Fruit fly (Drosophila melanogaster) whole organism, embryonic: ENCODE results near the gene hkb.
A peak's percentile ranks its signal among the peaks of the same experiment; 100 is the strongest.

Source experiments
- CG10267 ChIP-seq: fragments of 200-800 bp; sonication (Bioruptor generic); optimal IDR thresholded peaks from 2 replicates; lab custom pipeline; 2018; ENCODE audit warnings: missing biosample characterization, mild to moderate bottlenecking, missing genetic modification characterization, moderate library complexity
- CG11085 ChIP-seq: fragments of 200-800 bp; sonication (Bioruptor generic); IDR thresholded peaks from 2 replicates; pipeline ENCODE4 v1.3.6; 2022; ENCODE audit warnings: missing biosample characterization, missing genetic modification characterization
- CG12391 ChIP-seq: fragments of 200-800 bp; sonication (Bioruptor generic); optimal IDR thresholded peaks from 3 replicates; lab custom pipeline; 2018; ENCODE audit warnings: missing biosample characterization, mild to moderate bottlenecking, missing genetic modification characterization, moderate library complexity
- CG13624 ChIP-seq: fragments of 200-800 bp; sonication (Bioruptor generic); optimal IDR thresholded peaks from 2 replicates; lab custom pipeline; 2016; ENCODE audit warnings: missing biosample characterization, missing genetic modification characterization
- CG14667 ChIP-seq: fragments of 200-800 bp; sonication (Bioruptor generic); IDR thresholded peaks from 2 replicates; pipeline ENCODE4 v1.3.6; 2022; ENCODE audit warnings: missing biosample characterization, missing genetic modification characterization
- CG17186 ChIP-seq: fragments of 200-800 bp; sonication (Bioruptor generic); optimal IDR thresholded peaks from 3 replicates; lab custom pipeline; 2017; ENCODE audit warnings: missing biosample characterization, missing genetic modification reagents, missing genetic modification characterization
- CG1832 ChIP-seq: fragments of 200-800 bp; sonication (Bioruptor generic); optimal IDR thresholded peaks from 2 replicates; lab custom pipeline; 2017; ENCODE audit warnings: missing biosample characterization, mild to moderate bottlenecking, missing genetic modification characterization, inconsistent platforms
- CG2116 ChIP-seq: fragments of 200-800 bp; sonication (Bioruptor generic); optimal IDR thresholded peaks from 3 replicates; lab custom pipeline; 2018; ENCODE audit warnings: missing biosample characterization, mild to moderate bottlenecking, missing genetic modification characterization
- CG2199 ChIP-seq: fragments of 200-800 bp; sonication (Bioruptor generic); IDR thresholded peaks from 3 replicates; pipeline ENCODE4 v1.3.6; 2022; ENCODE audit warnings: missing biosample characterization, missing genetic modification characterization
- CG31441 ChIP-seq: fragments of 200-800 bp; sonication (Bioruptor generic); IDR thresholded peaks from 2 replicates; pipeline ENCODE4 v1.3.6; 2022; ENCODE audit warnings: missing biosample characterization, missing genetic modification characterization
- CG34224 ChIP-seq: fragments of 200-800 bp; sonication (Bioruptor generic); IDR thresholded peaks from 3 replicates; pipeline ENCODE4 v1.3.6; 2022; ENCODE audit warnings: missing biosample characterization, missing genetic modification characterization; ENCODE audit not compliant: partially characterized antibody
- CG3838 ChIP-seq: fragments of 200-800 bp; sonication (Bioruptor generic); optimal IDR thresholded peaks from 3 replicates; lab custom pipeline; 2016; ENCODE audit warnings: missing biosample characterization, missing genetic modification characterization
- CG6765 ChIP-seq: fragments of 200-800 bp; sonication (Bioruptor generic); optimal IDR thresholded peaks from 3 replicates; lab custom pipeline; 2017; ENCODE audit warnings: missing biosample characterization, mild to moderate bottlenecking, missing genetic modification characterization
- CG7357 ChIP-seq: fragments of 200-800 bp; sonication (Bioruptor generic); IDR thresholded peaks from 3 replicates; pipeline ENCODE4 v1.3.6; 2022; ENCODE audit warnings: missing biosample characterization, missing genetic modification characterization
- CG7786 ChIP-seq: fragments of 200-800 bp; sonication (Bioruptor generic); optimal IDR thresholded peaks from 2 replicates; lab custom pipeline; 2016; ENCODE audit warnings: missing biosample characterization, missing genetic modification characterization
- CG8359 ChIP-seq: fragments of 200-800 bp; sonication (Bioruptor generic); optimal IDR thresholded peaks from 2 replicates; lab custom pipeline; 2017; ENCODE audit warnings: missing biosample characterization, mild to moderate bottlenecking, missing genetic modification characterization, borderline replicate concordance
- CG8924 ChIP-seq: fragments of 200-800 bp; optimal IDR thresholded peaks from 3 replicates; lab custom pipeline; 2019; ENCODE audit warnings: missing biosample characterization, mild to moderate bottlenecking, missing genetic modification characterization, moderate library complexity
- D ChIP-seq, 2 experiments: fragments of 200-800 bp in 1 of 2; fragments of >200 bp in 1 of 2; sonication (Bioruptor generic) in 1 of 2; optimal IDR thresholded peaks; 2 replicates in 1 of 2; 3 replicates in 1 of 2; lab custom pipeline; 2017; ENCODE audit warnings: mild to moderate bottlenecking in 1 of 2, missing biosample characterization in 1 of 2, missing genetic modification characterization in 1 of 2, missing genetic modification reagents in 1 of 2
- Doc3 ChIP-seq: fragments of 200-800 bp; sonication (Bioruptor generic); IDR thresholded peaks from 3 replicates; pipeline ENCODE4 v1.3.6; 2022; ENCODE audit warnings: missing biosample characterization, missing genetic modification characterization; ENCODE audit not compliant: partially characterized antibody
- Ets65A ChIP-seq: fragments of 200-800 bp; sonication (Bioruptor generic); peaks from one replicate; lab custom pipeline; 2016; ENCODE audit warnings: missing biosample characterization, missing genetic modification characterization
- Fer1 ChIP-seq: fragments of 200-800 bp; sonication (Bioruptor generic); optimal IDR thresholded peaks from 2 replicates; lab custom pipeline; 2017; ENCODE audit warnings: missing biosample characterization, mild to moderate bottlenecking, missing genetic modification characterization
- Gug ChIP-seq: fragments of 200-800 bp; sonication (Bioruptor generic); IDR thresholded peaks from 4 replicates; pipeline ENCODE4 v1.3.6; 2022; ENCODE audit warnings: missing biosample characterization, missing genetic modification characterization
- HLH4C ChIP-seq: fragments of 200-800 bp; sonication (Bioruptor generic); IDR thresholded peaks from 3 replicates; pipeline ENCODE4 v1.3.6; 2022; ENCODE audit warnings: missing biosample characterization, missing genetic modification characterization; ENCODE audit not compliant: partially characterized antibody
- Hey ChIP-seq: fragments of 200-800 bp; sonication (Bioruptor generic); optimal IDR thresholded peaks from 3 replicates; lab custom pipeline; 2018; ENCODE audit warnings: missing biosample characterization, mild to moderate bottlenecking, missing genetic modification characterization
- HmgD ChIP-seq: fragments of 200-800 bp; sonication (Bioruptor generic); optimal IDR thresholded peaks from 3 replicates; lab custom pipeline; 2016; ENCODE audit warnings: missing biosample characterization, missing genetic modification characterization
- Lhr ChIP-seq: fragments of 200-800 bp; sonication (Bioruptor generic); optimal IDR thresholded peaks from 3 replicates; lab custom pipeline; 2017; ENCODE audit warnings: mild to moderate bottlenecking, missing biosample characterization, missing genetic modification reagents, missing genetic modification characterization
- Nf-YA ChIP-seq: fragments of 200-800 bp; sonication (Bioruptor generic); IDR thresholded peaks from 2 replicates; pipeline ENCODE4 v1.3.6; 2022; ENCODE audit warnings: missing biosample characterization, missing genetic modification characterization
- Nf-YC ChIP-seq: fragments of 200-800 bp; optimal IDR thresholded peaks from 3 replicates; lab custom pipeline; 2019; ENCODE audit warnings: missing biosample characterization, mild to moderate bottlenecking, missing genetic modification characterization, moderate library complexity
- Poxn ChIP-seq: fragments of 200-800 bp; sonication (Bioruptor generic); IDR thresholded peaks from 2 replicates; pipeline ENCODE4 v1.3.6; 2022; ENCODE audit warnings: missing biosample characterization, missing genetic modification characterization
- Rx ChIP-seq: fragments of 200-800 bp; sonication (Bioruptor generic); IDR thresholded peaks from 2 replicates; pipeline ENCODE4 v1.3.6; 2022; ENCODE audit warnings: missing biosample characterization, missing genetic modification characterization
- YL-1 ChIP-seq: fragments of 200-800 bp; sonication (Bioruptor generic); optimal IDR thresholded peaks from 3 replicates; lab custom pipeline; 2017; ENCODE audit warnings: missing biosample characterization, mild to moderate bottlenecking, missing genetic modification characterization
- bbx ChIP-seq: fragments of 200-800 bp; sonication (Bioruptor generic); IDR thresholded peaks from 2 replicates; pipeline ENCODE4 v1.3.6; 2022; ENCODE audit warnings: missing biosample characterization, missing genetic modification characterization; ENCODE audit not compliant: partially characterized antibody
- bsh ChIP-seq, 2 experiments: fragments of 200-800 bp; sonication (Bioruptor generic); optimal IDR thresholded peaks; 2 replicates each; lab custom pipeline; 2017 to 2018; ENCODE audit warnings: mild to moderate bottlenecking in 2 of 2, missing biosample characterization in 2 of 2, missing genetic modification characterization in 2 of 2, moderate library complexity in 1 of 2
- ci ChIP-seq: fragments of 200-800 bp; sonication (Bioruptor generic); IDR thresholded peaks from 3 replicates; pipeline ENCODE4 v1.3.6; 2022; ENCODE audit warnings: missing biosample characterization, missing genetic modification characterization
- dmrt11E ChIP-seq: fragments of 200-800 bp; sonication (Bioruptor generic); optimal IDR thresholded peaks from 3 replicates; lab custom pipeline; 2018; ENCODE audit warnings: missing biosample characterization, mild to moderate bottlenecking, missing genetic modification characterization, moderate library complexity
- dysf ChIP-seq: fragments of 200-800 bp; sonication (Bioruptor generic); IDR thresholded peaks from 3 replicates; pipeline ENCODE4 v1.3.6; 2022; ENCODE audit warnings: missing biosample characterization, missing genetic modification characterization
- esg ChIP-seq: fragments of 200-800 bp; sonication (Bioruptor generic); conservative IDR thresholded peaks from 2 replicates; pipeline ENCODE4 v1.3.6; 2022; ENCODE audit warnings: missing biosample characterization, missing genetic modification characterization
- fd96Cb ChIP-seq: fragments of 200-800 bp; sonication (Bioruptor generic); optimal IDR thresholded peaks from 2 replicates; lab custom pipeline; 2018; ENCODE audit warnings: missing biosample characterization, mild to moderate bottlenecking, missing genetic modification characterization, moderate library complexity
- gt ChIP-seq: fragments of 200-800 bp; sonication (Bioruptor generic); IDR thresholded peaks from 2 replicates; pipeline ENCODE4 v1.3.6; 2022; ENCODE audit warnings: missing biosample characterization, missing genetic modification characterization
- hkb ChIP-seq, 2 experiments: fragments of 200-800 bp in 1 of 2; fragments of >200 bp in 1 of 2; sonication (Bioruptor generic) in 1 of 2; IDR thresholded peaks in 1 of 2; optimal IDR thresholded peaks in 1 of 2; 2 replicates each; pipeline versions ENCODE4 v1.3.6 to Lab custom; 2017 to 2022; ENCODE audit warnings: missing biosample characterization in 1 of 2, missing genetic modification characterization in 1 of 2
- lmd ChIP-seq: fragments of 200-800 bp; sonication (Bioruptor generic); IDR thresholded peaks from 2 replicates; pipeline ENCODE4 v1.3.6; 2022; ENCODE audit warnings: missing biosample characterization, missing genetic modification characterization
- maf-S ChIP-seq: fragments of 200-800 bp; sonication (Bioruptor generic); optimal IDR thresholded peaks from 2 replicates; lab custom pipeline; 2016; ENCODE audit warnings: missing biosample characterization, missing genetic modification characterization
- mld ChIP-seq: fragments of 200-800 bp; sonication (Bioruptor generic); IDR thresholded peaks from 3 replicates; pipeline ENCODE4 v1.3.6; 2022; ENCODE audit warnings: missing biosample characterization, missing genetic modification characterization; ENCODE audit not compliant: partially characterized antibody
- scrt ChIP-seq: fragments of 200-800 bp; sonication (Bioruptor generic); optimal IDR thresholded peaks from 2 replicates; lab custom pipeline; 2018; ENCODE audit warnings: missing biosample characterization, mild to moderate bottlenecking, missing genetic modification characterization, moderate library complexity
- stwl ChIP-seq: fragments of 200-800 bp; sonication (Bioruptor generic); optimal IDR thresholded peaks from 3 replicates; lab custom pipeline; 2018; ENCODE audit warnings: missing biosample characterization, mild to moderate bottlenecking, missing genetic modification characterization, moderate library complexity
- tll ChIP-seq, 2 experiments: fragments of 200-800 bp in 1 of 2; fragments of >200 bp in 1 of 2; sonication (Bioruptor generic) in 1 of 2; optimal IDR thresholded peaks; 2 replicates each; lab custom pipeline; 2017 to 2019; ENCODE audit warnings: missing biosample characterization in 2 of 2, missing genetic modification characterization in 2 of 2, mild to moderate bottlenecking in 1 of 2, moderate library complexity in 1 of 2
- zen ChIP-seq: fragments of 200-800 bp; sonication (Bioruptor generic); optimal IDR thresholded peaks from 3 replicates; lab custom pipeline; 2018; ENCODE audit warnings: missing biosample characterization, mild to moderate bottlenecking, missing genetic modification characterization, moderate library complexity

The hkb gene

dm6 chr3R:4340174-4340573, 6.3 kb downstream of the hkb start:
- no peak for TF ChIP-seq CG7357 (GFP tag; lab: Robert Waterston, UW)
- no peak for TF ChIP-seq fd96Cb (tag; lab: Kevin White, UChicago)
- peak; percentile 80 for TF ChIP-seq D (optimal IDR thresholded peaks at IDR 0.05; lab: Kevin White, UChicago)
- no peak for TF ChIP-seq D (GFP tag; optimal IDR thresholded peaks at IDR 0.05; lab: Kevin White, UChicago)
- TF ChIP-seq Hey (tag; lab: Kevin White, UChicago), result no peak
- TF ChIP-seq Ets65A (GFP tag; lab: Kevin White, UChicago), result no peak
- peak; percentile 81 for TF ChIP-seq zen (tag; lab: Kevin White, UChicago)
- TF ChIP-seq scrt, result no peak
- no peak for TF ChIP-seq CG3838 (GFP tag; lab: Kevin White, UChicago)
- TF ChIP-seq, all 482 proteins: peak for 2

dm6 chr3R:4337580-4337979, 8.9 kb downstream of the hkb start, which contains the start of the genes Skp2 and CG1103:
Gene Skp2 (minus strand): TSS chr3R:4337674.
Gene CG1103 (plus strand): TSS chr3R:4337755.
- TF ChIP-seq Nf-YC (tag; lab: Kevin White, UChicago) (peak; percentile 36), HLH4C (peak; percentile 46; the same call in 1 of the 3 replicates), Rx (GFP tag; lab: Robert Waterston, UW) (no peak), CG34224 (GFP tag; lab: Robert Waterston, UW) (peak; percentile 45; the same call in 2 of the 3 replicates), dysf (no peak), CG12391 (peak; percentile 5), CG7786 (GFP tag; lab: Kevin White, UChicago) (no peak), tll (GFP tag; optimal IDR thresholded peaks at IDR 0.05; lab: Kevin White, UChicago) (peak in 1 of 2 experiments; percentile 33), HmgD (GFP tag; lab: Kevin White, UChicago) (peak; percentile 23), mld (GFP tag; lab: Robert Waterston, UW) (0 out of 3 replicates have a peak, but pooled peaks have one; percentile 46), Fer1 (no peak), bbx (GFP tag; lab: Robert Waterston, UW) (peak; percentile 27; the same call in 1 of the 2 replicates), CG17186 (GFP tag; lab: Kevin White, UChicago) (peak; percentile 13), gt (GFP tag; lab: Robert Waterston, UW) (no peak), esg (GFP tag; lab: Robert Waterston, UW) (no peak), dmrt11E (no peak), stwl (tag; lab: Kevin White, UChicago) (peak; percentile 94), Poxn (GFP tag; lab: Robert Waterston, UW) (no peak), CG1832 (GFP tag; lab: Kevin White, UChicago) (no peak), ci (GFP tag; lab: Robert Waterston, UW) (0 out of 3 replicates have a peak, but pooled peaks have one; percentile 12), CG31441 (GFP tag; lab: Robert Waterston, UW) (no peak), CG14667 (no peak), YL-1 (GFP tag; lab: Kevin White, UChicago) (peak; percentile 90), hkb (optimal IDR thresholded peaks at IDR 0.05; lab: Kevin White, UChicago) (peak; percentile 49), hkb (GFP tag; IDR thresholded peaks at IDR 0.05; lab: Robert Waterston, UW) (no peak; the same call in 1 of the 2 replicates), bsh (GFP tag; optimal IDR thresholded peaks at IDR 0.05; lab: Kevin White, UChicago) (no peak), lmd (no peak), CG8924 (tag; lab: Kevin White, UChicago) (peak; percentile 28), CG8359 (GFP tag; lab: Kevin White, UChicago) (no peak), CG6765 (GFP tag; lab: Kevin White, UChicago) (no peak), maf-S (GFP tag; lab: Kevin White, UChicago) (no peak), CG10267 (tag; lab: Kevin White, UChicago) (peak; percentile 17), CG11085 (GFP tag; lab: Robert Waterston, UW) (no peak), CG2199 (GFP tag; lab: Robert Waterston, UW) (no peak; the same call in 2 of the 3 replicates), Nf-YA (GFP tag; lab: Robert Waterston, UW) (no peak), Gug (GFP tag; lab: Robert Waterston, UW) (no peak), Lhr (GFP tag; lab: Kevin White, UChicago) (peak; percentile 59), Doc3 (GFP tag; lab: Robert Waterston, UW) (0 out of 3 replicates have a peak, but pooled peaks have one; percentile 38), CG2116 (GFP tag; lab: Kevin White, UChicago) (peak; percentile 60), CG13624 (GFP tag; lab: Kevin White, UChicago) (peak; percentile 9)
